Worm (Caenorhabditis elegans): ENCODE results near the gene C08B6.2.

DNA sequence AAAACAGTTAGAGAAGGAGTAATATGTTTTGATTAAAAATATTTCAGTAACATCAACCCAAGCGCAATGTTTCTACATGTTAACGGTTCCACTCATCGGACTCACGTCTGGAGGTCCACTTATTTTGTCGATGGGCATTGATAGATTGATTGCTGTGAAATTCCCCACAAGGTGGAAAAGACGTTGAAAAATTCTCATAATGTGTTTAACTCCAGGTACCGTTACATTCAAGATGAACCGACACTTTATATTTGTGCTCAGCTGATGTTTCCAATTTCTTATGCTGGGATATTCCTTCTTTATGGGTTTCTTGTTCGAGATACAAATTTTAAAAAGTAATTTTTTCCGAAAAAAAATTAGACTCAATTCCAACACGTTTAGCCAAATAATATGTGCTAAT is 47.6 kb downstream of the C08B6.2 start:
- no peak for TF ChIP-seq nhr-25 (tag; optimal IDR thresholded peaks at IDR 0.05; ENCODE audit: borderline replicate concordance, insufficient read depth)
- no peak for TF ChIP-seq dmd-8 (GFP tag; IDR thresholded peaks at IDR 0.05)
- TF ChIP-seq lin-13 (GFP tag; optimal IDR thresholded peaks at IDR 0.05), result no peak
